Worm (Caenorhabditis elegans): ENCODE measurements around the gene T05C12.11.

The T05C12.11 gene

DNA sequence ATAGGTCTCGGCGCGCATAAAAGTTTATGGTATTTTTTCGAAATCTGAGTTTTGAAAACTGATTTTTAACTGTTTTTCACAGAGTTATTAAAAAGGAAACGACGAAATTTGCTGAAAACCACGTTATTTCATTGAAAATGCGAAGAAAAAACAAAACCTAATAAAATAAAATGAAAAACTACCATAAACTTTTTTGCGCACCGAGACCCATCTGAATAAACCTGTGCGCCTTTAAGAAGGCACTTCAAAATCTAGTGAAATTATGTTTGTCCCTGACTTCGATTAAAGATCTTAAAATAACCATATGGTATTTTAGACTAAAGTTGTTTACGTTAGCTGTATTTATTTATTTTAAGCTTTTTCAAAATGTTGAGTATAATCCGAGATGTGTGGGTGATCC is 42.5 kb downstream of the T05C12.11 start:
- TF ChIP-seq Y105C5A.15 (GFP tag; IDR thresholded peaks at IDR 0.05) (no peak), zag-1 (tag; optimal IDR thresholded peaks at IDR 0.05) (no peak), dpl-1 (GFP tag; optimal IDR thresholded peaks at IDR 0.05) (no peak), hlh-11 (tag; optimal IDR thresholded peaks at IDR 0.05) (no peak), gei-8 (GFP tag; optimal IDR thresholded peaks at IDR 0.05) (no peak), pha-4 (GFP tag; IDR thresholded peaks at IDR 0.05) (no peak), pha-4 (tag; optimal IDR thresholded peaks at IDR 0.05) (no peak), jun-1 (tag; optimal IDR thresholded peaks at IDR 0.05) (no peak)

ce11 chrII:8127290-8127689 is 43.0 kb downstream of the T05C12.11 start:
- TF ChIP-seq dmd-6 (GFP tag; IDR thresholded peaks at IDR 0.05) = peak; percentile 72
- TF ChIP-seq hlh-11 (tag; optimal IDR thresholded peaks at IDR 0.05) = peak; percentile 77
- peak; percentile 29 for TF ChIP-seq mep-1 (tag; optimal IDR thresholded peaks at IDR 0.05)
- TF ChIP-seq dve-1 (tag; optimal IDR thresholded peaks at IDR 0.05; ENCODE audit: insufficient read depth) = peak; percentile 50
- TF ChIP-seq mxl-2 (GFP tag; conservative IDR thresholded peaks at IDR 0.05) = no peak
- TF ChIP-seq nhr-10 (tag; optimal IDR thresholded peaks at IDR 0.05) = peak; percentile 4
- TF ChIP-seq hlh-30 (tag; optimal IDR thresholded peaks at IDR 0.05; ENCODE audit: insufficient read depth) = peak; percentile 3
- peak; percentile 96 for TF ChIP-seq nhr-28 (tag; optimal IDR thresholded peaks at IDR 0.05)
- no peak for TF ChIP-seq lin-39 (tag; optimal IDR thresholded peaks at IDR 0.05)
- TF ChIP-seq php-3 (GFP tag; IDR thresholded peaks at IDR 0.05) = peak; percentile 23; the same call in 1 of the 2 replicates
- TF ChIP-seq nhr-77 (tag; optimal IDR thresholded peaks at IDR 0.05) = peak; percentile 57
- peak; percentile 73 for TF ChIP-seq mxl-3 (GFP tag; optimal IDR thresholded peaks at IDR 0.05)
- TF ChIP-seq nhr-11 (tag; optimal IDR thresholded peaks at IDR 0.05) = no peak
- no peak for TF ChIP-seq zip-2 (tag; optimal IDR thresholded peaks at IDR 0.05)
- TF ChIP-seq duxl-1 (tag; optimal IDR thresholded peaks at IDR 0.05; ENCODE audit: poor library complexity) = peak; percentile 22
- TF ChIP-seq nhr-102 (tag; optimal IDR thresholded peaks at IDR 0.05) = peak; percentile 5
- TF ChIP-seq pqm-1 (tag; optimal IDR thresholded peaks at IDR 0.05) = peak; percentile 97
- TF ChIP-seq mes-2 (tag; optimal IDR thresholded peaks at IDR 0.05; ENCODE audit: poor library complexity, severe bottlenecking) = peak; percentile 54
- no peak for TF ChIP-seq daf-16 (GFP tag; optimal IDR thresholded peaks at IDR 0.05)
- peak; percentile 84 for TF ChIP-seq daf-16 (tag; optimal IDR thresholded peaks at IDR 0.05)
- peak in 1 of 2 experiments; percentile 30 for TF ChIP-seq lsy-2 (tag; optimal IDR thresholded peaks at IDR 0.05)
- no peak for TF ChIP-seq fos-1 (tag; optimal IDR thresholded peaks at IDR 0.05)

DNA sequence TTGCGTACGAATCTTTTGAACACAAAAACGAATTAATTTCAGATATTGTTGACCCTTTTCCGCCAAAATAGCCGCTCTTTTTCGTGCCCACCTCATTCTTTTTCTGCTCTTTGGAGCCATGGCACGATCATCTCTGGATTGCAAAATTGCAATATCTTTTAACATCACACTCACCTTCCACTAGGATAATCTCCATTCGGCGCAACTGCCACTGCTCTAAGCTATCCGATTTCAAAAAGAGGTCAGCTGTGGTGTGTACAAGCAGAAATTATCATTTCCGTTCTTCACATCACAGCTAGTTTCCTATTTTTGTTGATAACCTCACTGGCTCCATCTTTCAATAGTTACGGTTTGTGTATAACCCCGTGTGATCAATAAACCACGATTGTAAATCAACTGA is 43.7 kb downstream of the T05C12.11 start:
- TF ChIP-seq ceh-44 (GFP tag; IDR thresholded peaks at IDR 0.05) (no peak), mdl-1 (tag; optimal IDR thresholded peaks at IDR 0.05) (no peak), aha-1 (tag) (peak; percentile 82), daf-16 (GFP tag; optimal IDR thresholded peaks at IDR 0.05) (no peak), daf-16 (tag; optimal IDR thresholded peaks at IDR 0.05) (peak; percentile 5)

- TF ChIP-seq egl-27 (tag; optimal IDR thresholded peaks at IDR 0.05) (no peak), attf-4 (tag; optimal IDR thresholded peaks at IDR 0.05) (no peak), lin-29 (GFP tag; IDR thresholded peaks at IDR 0.05) (no peak), F44E2.7 (GFP tag; IDR thresholded peaks at IDR 0.05) (no peak), nhr-28 (tag; optimal IDR thresholded peaks at IDR 0.05) (peak; percentile 58), daf-12 (tag; optimal IDR thresholded peaks at IDR 0.05) (no peak), nhr-111 (GFP tag; optimal IDR thresholded peaks at IDR 0.05) (no peak), nhr-11 (tag; optimal IDR thresholded peaks at IDR 0.05) (no peak), lin-1 (GFP tag; IDR thresholded peaks at IDR 0.05) (no peak), lin-15B (tag; optimal IDR thresholded peaks at IDR 0.05) (no peak), nhr-76 (tag; optimal IDR thresholded peaks at IDR 0.05) (no peak), gei-8 (GFP tag; optimal IDR thresholded peaks at IDR 0.05) (no peak), nhr-6 (tag; optimal IDR thresholded peaks at IDR 0.05) (peak; percentile 9), zfp-3 (GFP tag; conservative IDR thresholded peaks at IDR 0.05) (no peak), F26F4.8 (GFP tag; conservative IDR thresholded peaks at IDR 0.05) (no peak), lim-7 (GFP tag; IDR thresholded peaks at IDR 0.05) (no peak), fkh-10 (GFP tag; optimal IDR thresholded peaks at IDR 0.05) (peak; percentile 20), F10B5.3 (tag; optimal IDR thresholded peaks at IDR 0.05) (no peak), dmd-8 (GFP tag; IDR thresholded peaks at IDR 0.05) (no peak), spr-3 (GFP tag; optimal IDR thresholded peaks at IDR 0.05) (no peak)
Measured at ce11 chrII:8126132-8126531, 44.1 kb downstream of the T05C12.11 start.

Measured in whole organism, L4 larva.